Worm (Caenorhabditis elegans) whole organism, L2 larva: ENCODE results near the gene F02H6.7.

ENCODE experiments used
- C34F6.9 ChIP-seq: fragments of 150-350 bp; optimal IDR thresholded peaks from 2 replicates; lab custom pipeline; 2014; ENCODE audit warnings: missing biosample characterization, missing genetic modification characterization
- F13H6.1 ChIP-seq: sonication (generic microtip); optimal IDR thresholded peaks from 2 replicates; lab custom pipeline; 2016; ENCODE audit warnings: missing genetic modification characterization, missing compliant biosample characterization
- R02D3.7 ChIP-seq: fragments of 150-350 bp; optimal IDR thresholded peaks from 2 replicates; lab custom pipeline; 2014; ENCODE audit warnings: missing biosample characterization, missing genetic modification characterization
- Y55F3AM.14 ChIP-seq: fragments of 200-800 bp; sonication (Bioruptor generic); optimal IDR thresholded peaks from 2 replicates; lab custom pipeline; 2018; ENCODE audit warnings: mild to moderate bottlenecking, missing genetic modification characterization, missing compliant biosample characterization
- alr-1 ChIP-seq: fragments of 150-350 bp; optimal IDR thresholded peaks from 2 replicates; lab custom pipeline; 2014; ENCODE audit warnings: missing biosample characterization, missing genetic modification characterization
- aly-2 ChIP-seq: fragments of 150-350 bp; optimal IDR thresholded peaks from 2 replicates; lab custom pipeline; 2014; ENCODE audit warnings: missing biosample characterization, missing genetic modification characterization
- ama-1 ChIP-seq: fragments of 150-350 bp; optimal IDR thresholded peaks from 2 replicates; lab custom pipeline; 2018; ENCODE audit warnings: inconsistent platforms
- blmp-1 ChIP-seq: sonication (generic microtip); optimal IDR thresholded peaks from 2 replicates; lab custom pipeline; 2017; ENCODE audit warnings: missing genetic modification characterization, mild to moderate bottlenecking, missing compliant biosample characterization, antibody characterized with exemption, moderate library complexity; ENCODE audit not compliant: insufficient read depth
- ceh-16 ChIP-seq: fragments of 150-350 bp; optimal IDR thresholded peaks from 2 replicates; lab custom pipeline; 2014; ENCODE audit warnings: missing biosample characterization, missing genetic modification characterization
- ceh-82 ChIP-seq: fragments of 150-350 bp; optimal IDR thresholded peaks from 2 replicates; lab custom pipeline; 2014; ENCODE audit warnings: missing biosample characterization, missing genetic modification characterization
- crh-2 ChIP-seq: sonication (generic microtip); optimal IDR thresholded peaks from 2 replicates; lab custom pipeline; 2017; ENCODE audit warnings: missing biosample characterization, missing genetic modification characterization
- dmd-4 ChIP-seq: sonication (generic microtip); optimal IDR thresholded peaks from 2 replicates; lab custom pipeline; 2017; ENCODE audit warnings: missing biosample characterization, missing genetic modification characterization
- egl-27 ChIP-seq: sonication (generic microtip); optimal IDR thresholded peaks from 3 replicates; lab custom pipeline; 2017; ENCODE audit warnings: missing biosample characterization, missing genetic modification reagents, missing genetic modification characterization
- elt-1 ChIP-seq: fragments of 150-350 bp; optimal IDR thresholded peaks from 2 replicates; lab custom pipeline; 2014; ENCODE audit warnings: missing biosample characterization, missing genetic modification characterization
- gmeb-1 ChIP-seq: fragments of 150-350 bp; optimal IDR thresholded peaks from 2 replicates; lab custom pipeline; 2014; ENCODE audit warnings: missing biosample characterization, missing genetic modification characterization
- lin-11 ChIP-seq: fragments of 150-350 bp; sonication (generic microtip); optimal IDR thresholded peaks from 2 replicates; lab custom pipeline; 2014; ENCODE audit warnings: missing biosample characterization, missing genetic modification characterization, inconsistent platforms, mixed read lengths
- lin-39 ChIP-seq: fragments of 150-350 bp; optimal IDR thresholded peaks from 2 replicates; lab custom pipeline; 2014; ENCODE audit warnings: missing biosample characterization, missing genetic modification reagents, missing genetic modification characterization
- lsy-2 ChIP-seq, 2 experiments: fragments of 150-350 bp in 1 of 2; sonication (generic microtip) in 1 of 2; optimal IDR thresholded peaks; 2 replicates each; lab custom pipeline; 2014 to 2017; ENCODE audit warnings: missing biosample characterization in 2 of 2, missing genetic modification characterization in 2 of 2
- mab-5 ChIP-seq: fragments of 150-350 bp; optimal IDR thresholded peaks from 2 replicates; lab custom pipeline; 2014; ENCODE audit warnings: missing biosample characterization, missing genetic modification characterization
- nhr-10 ChIP-seq: sonication (generic microtip); optimal IDR thresholded peaks from 2 replicates; lab custom pipeline; 2017; ENCODE audit warnings: missing biosample characterization, missing genetic modification characterization
- nhr-11 ChIP-seq: fragments of 150-350 bp; optimal IDR thresholded peaks from 2 replicates; lab custom pipeline; 2014; ENCODE audit warnings: missing biosample characterization, missing genetic modification characterization
- nhr-129 ChIP-seq: fragments of 150-350 bp; optimal IDR thresholded peaks from 2 replicates; lab custom pipeline; 2014; ENCODE audit warnings: missing biosample characterization, missing genetic modification characterization
- nhr-21 ChIP-seq: fragments of 150-350 bp; optimal IDR thresholded peaks from 2 replicates; lab custom pipeline; 2014; ENCODE audit warnings: missing biosample characterization, missing genetic modification characterization
- nhr-23 ChIP-seq: fragments of 150-350 bp; optimal IDR thresholded peaks from 2 replicates; lab custom pipeline; 2014; ENCODE audit warnings: missing biosample characterization, missing genetic modification reagents, missing genetic modification characterization
- nhr-6 ChIP-seq: fragments of 150-350 bp; optimal IDR thresholded peaks from 2 replicates; lab custom pipeline; 2014; ENCODE audit warnings: missing biosample characterization, missing genetic modification characterization
- nhr-77 ChIP-seq: fragments of 150-350 bp; optimal IDR thresholded peaks from 2 replicates; lab custom pipeline; 2014; ENCODE audit warnings: missing biosample characterization, missing genetic modification characterization
- peb-1 ChIP-seq: fragments of 150-350 bp; optimal IDR thresholded peaks from 2 replicates; lab custom pipeline; 2014; ENCODE audit warnings: missing biosample characterization, missing genetic modification characterization
- sem-4 ChIP-seq: fragments of 150-350 bp; optimal IDR thresholded peaks from 2 replicates; lab custom pipeline; 2014; ENCODE audit warnings: missing biosample characterization, missing genetic modification reagents, missing genetic modification characterization
- skn-1 ChIP-seq: sonication (generic microtip); optimal IDR thresholded peaks from 2 replicates; lab custom pipeline; 2017; ENCODE audit warnings: missing biosample characterization, missing genetic modification characterization
- sma-9 ChIP-seq, 2 experiments: fragments of 150-350 bp in 1 of 2; sonication (generic microtip) in 1 of 2; optimal IDR thresholded peaks; 2 replicates each; lab custom pipeline; 2014 to 2016; ENCODE audit warnings: missing genetic modification characterization in 2 of 2, mild to moderate bottlenecking in 1 of 2, missing biosample characterization in 1 of 2, missing compliant biosample characterization in 1 of 2, missing genetic modification reagents in 1 of 2, moderate library complexity in 1 of 2
- snpc-4 ChIP-seq: fragments of 150-350 bp; optimal IDR thresholded peaks from 2 replicates; lab custom pipeline; 2014; ENCODE audit warnings: missing biosample characterization, missing genetic modification characterization
- unc-55 ChIP-seq: fragments of 150-350 bp; sonication (generic microtip); optimal IDR thresholded peaks from 3 replicates; lab custom pipeline; 2014; ENCODE audit warnings: missing biosample characterization, missing genetic modification reagents, missing genetic modification characterization
- zag-1 ChIP-seq: fragments of 150-350 bp; optimal IDR thresholded peaks from 2 replicates; lab custom pipeline; 2014; ENCODE audit warnings: missing biosample characterization, missing genetic modification characterization
- ztf-1 ChIP-seq: fragments of 200-800 bp; sonication (Bioruptor generic); conservative IDR thresholded peaks from 2 replicates; pipeline ENCODE4 v1.3.6; 2022; ENCODE audit warnings: missing genetic modification characterization, missing compliant biosample characterization
- ztf-11 ChIP-seq: sonication (generic microtip); optimal IDR thresholded peaks from 2 replicates; lab custom pipeline; 2017; ENCODE audit warnings: missing biosample characterization, missing genetic modification characterization
- ztf-4 ChIP-seq: fragments of 150-350 bp; optimal IDR thresholded peaks from 2 replicates; lab custom pipeline; 2014; ENCODE audit warnings: missing biosample characterization, missing genetic modification characterization

Gene F02H6.7

ce11 chrIV:14269932-14270331 lies 42.0 kb upstream of the F02H6.7 start:
- no peak for TF ChIP-seq mab-5
- TF ChIP-seq R02D3.7 (tag; lab: Kevin White, UChicago) = no peak
- TF ChIP-seq ama-1 (lab: Kevin White, UChicago) = no peak
- TF ChIP-seq nhr-23 (tag; lab: Kevin White, UChicago) = no peak
- no peak for TF ChIP-seq nhr-77 (tag; lab: Kevin White, UChicago)
- TF ChIP-seq sem-4 (tag; lab: Kevin White, UChicago) = no peak
- no peak for TF ChIP-seq nhr-21 (tag; lab: Kevin White, UChicago)
- TF ChIP-seq crh-2 = no peak
- TF ChIP-seq skn-1 (tag; lab: Kevin White, UChicago) = no peak
- no peak for TF ChIP-seq unc-55
- TF ChIP-seq ceh-16 = no peak
- TF ChIP-seq ztf-11 (tag; lab: Kevin White, UChicago) = no peak
- no peak for TF ChIP-seq nhr-10 (tag; lab: Kevin White, UChicago)
- no peak for TF ChIP-seq snpc-4
- no peak for TF ChIP-seq peb-1
- no peak for TF ChIP-seq nhr-129 (tag; lab: Kevin White, UChicago)
- no peak for TF ChIP-seq alr-1 (tag; lab: Kevin White, UChicago)
- TF ChIP-seq gmeb-1 (tag; lab: Kevin White, UChicago) = no peak
- TF ChIP-seq sma-9 (GFP tag; optimal IDR thresholded peaks at IDR 0.05; lab: Kevin White, UChicago) = no peak
- TF ChIP-seq sma-9 (tag; optimal IDR thresholded peaks at IDR 0.05; lab: Kevin White, UChicago) = no peak

- TF ChIP-seq aly-2 (tag; lab: Kevin White, UChicago) (no peak), nhr-6 (tag; lab: Kevin White, UChicago) (no peak), nhr-129 (tag; lab: Kevin White, UChicago) (peak; percentile 1), unc-55 (peak; percentile 6)
These were observed 40.9 kb upstream of the F02H6.7 start for ce11 chrIV:14268882-14269281.

- TF ChIP-seq nhr-6 (tag; lab: Kevin White, UChicago) (no peak), crh-2 (peak; percentile 69), ztf-4 (tag; lab: Kevin White, UChicago) (no peak), elt-1 (tag; lab: Kevin White, UChicago) (no peak), zag-1 (tag; lab: Kevin White, UChicago) (peak; percentile 16), nhr-129 (tag; lab: Kevin White, UChicago) (peak; percentile 76), unc-55 (peak; percentile 92), ama-1 (lab: Kevin White, UChicago) (no peak), C34F6.9 (peak; percentile 85), sma-9 (GFP tag; optimal IDR thresholded peaks at IDR 0.05; lab: Kevin White, UChicago) (peak; percentile 64), sma-9 (tag; optimal IDR thresholded peaks at IDR 0.05; lab: Kevin White, UChicago) (no peak), lsy-2 (tag; optimal IDR thresholded peaks at IDR 0.05; lab: Kevin White, UChicago) (peak; percentile 19 to 71), F13H6.1 (peak; percentile 37), ceh-82 (tag; lab: Kevin White, UChicago) (no peak), peb-1 (no peak)
- TF ChIP-seq, all 48 proteins: peak for 8
These were observed 32.8 kb upstream of the F02H6.7 start for ce11 chrIV:14260761-14261160.

- no peak for TF ChIP-seq ztf-1
These were observed 31.2 kb upstream of the F02H6.7 start for ce11 chrIV:14259197-14259596.

ce11 chrIV:14257528-14257927 lies 29.6 kb upstream of the F02H6.7 start:
- no peak for TF ChIP-seq nhr-77 (tag; lab: Kevin White, UChicago)

- TF ChIP-seq nhr-11 (no peak), Y55F3AM.14 (GFP tag; lab: Kevin White, UChicago) (no peak), F13H6.1 (no peak), lin-39 (tag; lab: Kevin White, UChicago) (no peak), blmp-1 (tag; lab: Kevin White, UChicago) (no peak), alr-1 (tag; lab: Kevin White, UChicago) (no peak), snpc-4 (no peak), lsy-2 (tag; optimal IDR thresholded peaks at IDR 0.05; lab: Kevin White, UChicago) (no peak), egl-27 (tag; lab: Kevin White, UChicago) (no peak), nhr-129 (tag; lab: Kevin White, UChicago) (no peak), ztf-11 (tag; lab: Kevin White, UChicago) (no peak), lin-11 (no peak), dmd-4 (tag; lab: Kevin White, UChicago) (no peak), ama-1 (lab: Kevin White, UChicago) (no peak), sma-9 (GFP tag; optimal IDR thresholded peaks at IDR 0.05; lab: Kevin White, UChicago) (no peak), sma-9 (tag; optimal IDR thresholded peaks at IDR 0.05; lab: Kevin White, UChicago) (no peak), unc-55 (no peak)
These were observed 27.6 kb upstream of the F02H6.7 start for ce11 chrIV:14255605-14256004.
